Fruit fly (Drosophila melanogaster) whole organism, prepupa: ENCODE measurements around the gene dos.

ENCODE experiments used
- CG10631 ChIP-seq: fragments of 200-800 bp; sonication (Bioruptor generic); optimal IDR thresholded peaks from 2 replicates; lab custom pipeline; 2016; ENCODE audit warnings: missing biosample characterization, missing genetic modification characterization
- CG10669 ChIP-seq: fragments of 200-800 bp; sonication (Bioruptor generic); optimal IDR thresholded peaks from 3 replicates; lab custom pipeline; 2018; ENCODE audit warnings: missing biosample characterization, mild to moderate bottlenecking, missing genetic modification characterization, moderate library complexity
- CG11294 ChIP-seq: fragments of 200-800 bp; sonication (Bioruptor generic); IDR thresholded peaks from 2 replicates; pipeline ENCODE4 v1.3.6; 2022; ENCODE audit warnings: missing biosample characterization, missing genetic modification characterization
- CG11902 ChIP-seq: fragments of 200-800 bp; sonication (Bioruptor generic); optimal IDR thresholded peaks from 3 replicates; lab custom pipeline; 2016; ENCODE audit warnings: missing biosample characterization, missing genetic modification characterization
- CG15336 ChIP-seq: fragments of 200-800 bp; sonication (Bioruptor generic); IDR thresholded peaks from 2 replicates; pipeline ENCODE4 v1.3.6; 2022; ENCODE audit warnings: missing biosample characterization, missing genetic modification characterization
- CG1621 ChIP-seq: fragments of 200-800 bp; sonication (Bioruptor generic); optimal IDR thresholded peaks from 3 replicates; lab custom pipeline; 2018; ENCODE audit warnings: missing biosample characterization, mild to moderate bottlenecking, missing genetic modification characterization
- CG3032 ChIP-seq: fragments of 200-800 bp; optimal IDR thresholded peaks from 2 replicates; lab custom pipeline; 2019; ENCODE audit warnings: missing biosample characterization, mild to moderate bottlenecking, missing genetic modification characterization, moderate library complexity
- CG31627 ChIP-seq: fragments of 200-800 bp; sonication (Bioruptor generic); optimal IDR thresholded peaks from 3 replicates; lab custom pipeline; 2016; ENCODE audit warnings: missing biosample characterization, missing genetic modification characterization
- CG32006 ChIP-seq: fragments of 200-800 bp; sonication (Bioruptor generic); optimal IDR thresholded peaks from 3 replicates; lab custom pipeline; 2017; ENCODE audit warnings: missing biosample characterization, mild to moderate bottlenecking, missing genetic modification characterization
- CG3919 ChIP-seq: fragments of 200-800 bp; sonication (Bioruptor generic); optimal IDR thresholded peaks from 3 replicates; lab custom pipeline; 2016; ENCODE audit warnings: missing biosample characterization, missing genetic modification characterization
- CG4318 ChIP-seq: fragments of 200-800 bp; sonication (Bioruptor generic); optimal IDR thresholded peaks from 3 replicates; lab custom pipeline; 2017; ENCODE audit warnings: missing biosample characterization, mild to moderate bottlenecking, missing genetic modification characterization
- CG6163 ChIP-seq: fragments of 200-800 bp; sonication (Bioruptor generic); IDR thresholded peaks from 3 replicates; pipeline ENCODE4 v1.3.6; 2022; ENCODE audit warnings: missing biosample characterization, missing genetic modification characterization
- CG6276 ChIP-seq: fragments of 200-800 bp; sonication (Bioruptor generic); optimal IDR thresholded peaks from 2 replicates; lab custom pipeline; 2017; ENCODE audit warnings: missing biosample characterization, mild to moderate bottlenecking, missing genetic modification characterization
- CG6792 ChIP-seq: fragments of 200-800 bp; sonication (Bioruptor generic); optimal IDR thresholded peaks from 3 replicates; lab custom pipeline; 2016; ENCODE audit warnings: missing biosample characterization, missing genetic modification characterization
- CG6808 ChIP-seq: fragments of 200-800 bp; sonication (Bioruptor generic); optimal IDR thresholded peaks from 3 replicates; lab custom pipeline; 2017; ENCODE audit warnings: missing biosample characterization, missing genetic modification characterization, mild to moderate bottlenecking, moderate library complexity, missing genetic modification reagents
- CG6854 ChIP-seq: fragments of 200-800 bp; sonication (Bioruptor generic); optimal IDR thresholded peaks from 2 replicates; lab custom pipeline; 2017; ENCODE audit warnings: missing biosample characterization, mild to moderate bottlenecking, missing genetic modification characterization
- CG7368 ChIP-seq: fragments of 200-800 bp; sonication (Bioruptor generic); optimal IDR thresholded peaks from 3 replicates; lab custom pipeline; 2016; ENCODE audit warnings: missing biosample characterization, missing genetic modification characterization
- CG8119 ChIP-seq: fragments of 200-800 bp; sonication (Bioruptor generic); IDR thresholded peaks from 3 replicates; pipeline ENCODE4 v1.3.6; 2022; ENCODE audit warnings: missing biosample characterization, missing genetic modification characterization
- CG8319 ChIP-seq: fragments of 200-800 bp; sonication (Bioruptor generic); optimal IDR thresholded peaks from 3 replicates; lab custom pipeline; 2016; ENCODE audit warnings: missing biosample characterization, missing genetic modification characterization
- CG9139 ChIP-seq: fragments of 200-800 bp; sonication (Bioruptor generic); optimal IDR thresholded peaks from 3 replicates; lab custom pipeline; 2017; ENCODE audit warnings: missing biosample characterization, mild to moderate bottlenecking, missing genetic modification characterization
- Eip78C ChIP-seq: fragments of 200-800 bp; sonication (Bioruptor generic); peaks from one replicate; lab custom pipeline; 2016; ENCODE audit warnings: missing biosample characterization, missing genetic modification characterization
- Ets21C ChIP-seq: fragments of 200-800 bp; sonication (Bioruptor generic); optimal IDR thresholded peaks from 3 replicates; lab custom pipeline; 2016; ENCODE audit warnings: missing biosample characterization, missing genetic modification characterization
- Ets96B ChIP-seq: fragments of 200-800 bp; optimal IDR thresholded peaks from 2 replicates; lab custom pipeline; 2019; ENCODE audit warnings: missing biosample characterization, mild to moderate bottlenecking, missing genetic modification characterization, moderate library complexity
- Gug ChIP-seq: fragments of 200-800 bp; sonication (Bioruptor generic); IDR thresholded peaks from 2 replicates; pipeline ENCODE4 v1.3.6; 2022; ENCODE audit warnings: missing biosample characterization, missing genetic modification characterization
- Hr38 ChIP-seq: sonication (Bioruptor generic); optimal IDR thresholded peaks from 2 replicates; lab custom pipeline; 2016; ENCODE audit warnings: missing biosample characterization, missing genetic modification characterization
- Hr39 ChIP-seq: fragments of 200-800 bp; sonication (Bioruptor generic); optimal IDR thresholded peaks from 2 replicates; lab custom pipeline; 2016; ENCODE audit warnings: missing biosample characterization, missing genetic modification characterization
- Hr4 ChIP-seq: fragments of 200-800 bp; sonication (Bioruptor generic); optimal IDR thresholded peaks from 3 replicates; lab custom pipeline; 2016; ENCODE audit warnings: missing biosample characterization, missing genetic modification characterization
- Met ChIP-seq: fragments of 200-800 bp; sonication (Bioruptor generic); optimal IDR thresholded peaks from 3 replicates; lab custom pipeline; 2016; ENCODE audit warnings: missing biosample characterization, missing genetic modification characterization
- OdsH ChIP-seq: fragments of 200-800 bp; sonication (Bioruptor generic); optimal IDR thresholded peaks from 3 replicates; lab custom pipeline; 2016; ENCODE audit warnings: missing biosample characterization, missing genetic modification characterization
- Smox ChIP-seq: fragments of 200-800 bp; sonication (Bioruptor generic); optimal IDR thresholded peaks from 3 replicates; lab custom pipeline; 2016; ENCODE audit warnings: missing biosample characterization, missing genetic modification characterization
- Sox102F ChIP-seq: fragments of 200-800 bp; sonication (Bioruptor generic); optimal IDR thresholded peaks from 2 replicates; lab custom pipeline; 2016; ENCODE audit warnings: missing biosample characterization, mild to moderate bottlenecking, missing genetic modification characterization
- Sox15 ChIP-seq: fragments of 200-800 bp; sonication (Bioruptor generic); optimal IDR thresholded peaks from 3 replicates; lab custom pipeline; 2016; ENCODE audit warnings: missing biosample characterization, missing genetic modification characterization
- achi ChIP-seq: fragments of 200-800 bp; sonication (Bioruptor generic); optimal IDR thresholded peaks from 3 replicates; lab custom pipeline; 2016; ENCODE audit warnings: missing biosample characterization, missing genetic modification characterization
- dac ChIP-seq: fragments of 200-800 bp; sonication (Bioruptor generic); optimal IDR thresholded peaks from 2 replicates; lab custom pipeline; 2017; ENCODE audit warnings: missing biosample characterization, mild to moderate bottlenecking, missing genetic modification characterization
- dsx ChIP-seq: fragments of 200-800 bp; optimal IDR thresholded peaks from 3 replicates; lab custom pipeline; 2019; ENCODE audit warnings: missing biosample characterization, mild to moderate bottlenecking, missing genetic modification characterization, moderate library complexity; ENCODE audit not compliant: poor library complexity, severe bottlenecking
- eg ChIP-seq: fragments of 200-800 bp; sonication (Bioruptor generic); IDR thresholded peaks from 3 replicates; pipeline ENCODE4 v1.3.6; 2022; ENCODE audit warnings: missing biosample characterization, missing genetic modification characterization
- esn ChIP-seq: fragments of 200-800 bp; sonication (Bioruptor generic); optimal IDR thresholded peaks from 2 replicates; lab custom pipeline; 2016; ENCODE audit warnings: missing biosample characterization, mild to moderate bottlenecking, missing genetic modification characterization, moderate library complexity
- fd59A ChIP-seq: fragments of 200-800 bp; sonication (Bioruptor generic); optimal IDR thresholded peaks from 2 replicates; lab custom pipeline; 2017; ENCODE audit warnings: missing biosample characterization, mild to moderate bottlenecking, missing genetic modification characterization, missing genetic modification reagents
- fkh ChIP-seq: fragments of 200-800 bp; sonication (Bioruptor generic); optimal IDR thresholded peaks from 3 replicates; lab custom pipeline; 2017; ENCODE audit warnings: missing biosample characterization, mild to moderate bottlenecking, missing genetic modification characterization, moderate library complexity
- lz ChIP-seq: fragments of 200-800 bp; sonication (Bioruptor generic); optimal IDR thresholded peaks from 3 replicates; lab custom pipeline; 2016; ENCODE audit warnings: missing biosample characterization, missing genetic modification characterization
- net ChIP-seq: fragments of 200-800 bp; sonication (Bioruptor generic); optimal IDR thresholded peaks from 3 replicates; lab custom pipeline; 2016; ENCODE audit warnings: missing biosample characterization, missing genetic modification characterization
- pdm3 ChIP-seq: fragments of 200-800 bp; sonication (Bioruptor generic); optimal IDR thresholded peaks from 3 replicates; lab custom pipeline; 2016; ENCODE audit warnings: missing biosample characterization, missing genetic modification characterization
- salr ChIP-seq, 2 experiments: fragments of 200-800 bp; sonication (Bioruptor generic); optimal IDR thresholded peaks; 3 replicates each; lab custom pipeline; 2016 to 2018; ENCODE audit warnings: missing biosample characterization in 2 of 2, missing genetic modification characterization in 2 of 2, mild to moderate bottlenecking in 1 of 2
- topi ChIP-seq: fragments of 200-800 bp; sonication (Bioruptor generic); optimal IDR thresholded peaks from 3 replicates; lab custom pipeline; 2016; ENCODE audit warnings: missing biosample characterization, missing genetic modification characterization
- vri ChIP-seq: fragments of 200-800 bp; sonication (Bioruptor generic); optimal IDR thresholded peaks from 3 replicates; lab custom pipeline; 2016; ENCODE audit warnings: missing biosample characterization, mild to moderate bottlenecking, missing genetic modification characterization

Gene dos

DNA sequence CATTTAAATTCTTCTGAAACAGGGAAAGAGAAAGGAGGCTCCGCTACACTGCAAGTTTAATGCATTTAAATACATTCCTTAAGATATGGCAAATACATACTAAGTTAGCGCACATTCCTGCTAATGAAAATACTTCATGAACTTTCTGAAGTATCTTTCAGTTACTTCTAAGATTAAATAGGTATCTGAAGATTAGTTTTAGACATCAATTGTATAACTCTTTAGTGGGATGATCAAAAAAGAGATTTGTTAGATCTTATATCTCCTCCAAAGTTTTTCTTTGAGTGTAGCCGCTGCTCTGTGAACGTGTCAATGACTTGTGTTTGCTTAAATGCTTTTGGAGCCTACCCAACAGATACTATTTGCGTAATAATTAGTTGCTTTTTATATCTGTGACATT, 14.0 kb upstream of the dos start (continued):
- TF ChIP-seq esn (no peak), CG6808 (GFP tag; lab: Kevin White, UChicago) (peak; percentile 19), CG11902 (GFP tag; lab: Kevin White, UChicago) (no peak), net (GFP tag; lab: Kevin White, UChicago) (peak; percentile 39), CG15336 (GFP tag; lab: Robert Waterston, UW) (peak; percentile 72), CG6276 (GFP tag; lab: Kevin White, UChicago) (peak; percentile 35), CG7368 (peak; percentile 44), OdsH (GFP tag; lab: Kevin White, UChicago) (peak; percentile 32), fkh (GFP tag; lab: Kevin White, UChicago) (peak; percentile 17), eg (peak; percentile 56), CG3919 (GFP tag; lab: Kevin White, UChicago) (peak; percentile 56)

DNA sequence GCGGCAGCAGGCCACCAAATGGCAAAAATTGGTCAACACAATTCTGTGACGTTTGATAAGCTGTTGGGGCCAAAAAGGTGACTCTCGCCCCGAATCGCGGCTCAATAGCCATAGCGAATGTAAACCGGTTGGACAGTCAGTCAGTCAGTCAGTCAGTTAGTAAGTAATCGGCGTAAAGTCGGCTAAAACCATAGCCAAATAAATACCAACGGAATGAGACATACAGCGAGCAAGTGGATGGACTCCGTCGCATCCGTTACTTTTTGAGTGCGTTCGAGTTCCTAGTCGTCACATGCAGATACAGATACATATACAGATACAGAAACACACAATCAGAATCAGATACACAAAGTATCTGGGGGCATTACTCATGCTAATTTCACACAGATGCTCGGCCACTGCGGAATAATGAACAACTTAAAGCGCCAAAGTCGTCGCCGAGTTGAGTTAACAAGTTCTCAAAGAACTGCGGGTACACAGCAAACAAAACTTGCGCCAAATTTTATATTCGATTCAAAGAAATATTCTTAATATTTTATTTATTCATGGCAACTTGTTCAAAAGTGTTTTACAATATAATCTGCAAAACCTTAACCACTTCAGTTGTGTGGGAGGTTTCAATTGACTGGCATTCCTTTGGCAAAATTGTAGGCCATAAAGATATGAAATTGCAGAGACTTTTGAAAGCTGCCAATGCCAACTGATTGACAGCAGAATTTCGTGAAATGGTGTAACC, 11.9 kb upstream of the dos start:
- TF ChIP-seq pdm3 (GFP tag; lab: Kevin White, UChicago): peak; percentile 24
- peak; percentile 83 for TF ChIP-seq Eip78C (GFP tag; lab: Kevin White, UChicago)
- no peak for TF ChIP-seq achi (GFP tag; lab: Kevin White, UChicago)
- TF ChIP-seq Hr4 (GFP tag; lab: Kevin White, UChicago): peak; percentile 15
- TF ChIP-seq CG8319 (GFP tag; lab: Kevin White, UChicago): no peak
- peak; percentile 24 for TF ChIP-seq dsx (GFP tag; lab: Kevin White, UChicago)
- TF ChIP-seq Hr38: no peak
- TF ChIP-seq CG3032 (tag; lab: Kevin White, UChicago): no peak
- 0 out of 3 replicates have a peak, but pooled peaks have one; percentile 18 for TF ChIP-seq CG8119 (GFP tag; lab: Robert Waterston, UW)
- TF ChIP-seq topi (GFP tag; lab: Kevin White, UChicago): peak; percentile 1
- peak; percentile 7 for TF ChIP-seq CG32006 (GFP tag; lab: Kevin White, UChicago)
- peak; percentile 28 for TF ChIP-seq Met
- TF ChIP-seq CG1621 (tag; lab: Kevin White, UChicago): no peak
- peak; percentile 15 for TF ChIP-seq net (GFP tag; lab: Kevin White, UChicago)
- TF ChIP-seq Sox102F: peak; percentile 7
- peak; percentile 21 for TF ChIP-seq Smox
- TF ChIP-seq vri (GFP tag; lab: Kevin White, UChicago): peak; percentile 6
- no peak for TF ChIP-seq CG9139
- TF ChIP-seq fd59A (GFP tag; lab: Kevin White, UChicago): no peak
- peak; percentile 1 for TF ChIP-seq Ets96B
- peak; percentile 3 for TF ChIP-seq OdsH (GFP tag; lab: Kevin White, UChicago)
- TF ChIP-seq CG6276 (GFP tag; lab: Kevin White, UChicago): peak; percentile 1

DNA sequence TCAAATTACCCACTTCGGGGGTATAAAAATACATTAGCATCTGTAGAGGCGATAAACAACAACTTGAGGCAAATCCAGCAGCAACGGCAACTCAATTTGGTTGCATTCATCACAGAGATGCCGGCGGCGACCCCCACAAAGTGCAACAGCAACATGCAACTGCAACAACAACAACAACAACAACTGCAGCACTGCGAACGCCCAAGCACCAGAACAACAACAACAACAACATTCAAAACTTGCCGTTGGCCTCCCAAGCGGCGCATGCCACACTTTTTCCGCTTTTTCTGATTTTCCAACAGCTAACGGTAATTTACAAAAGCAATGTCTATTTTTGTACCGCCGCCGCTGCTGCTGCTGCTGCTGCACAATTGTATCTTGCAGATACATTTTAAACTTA, 10.9 kb upstream of the dos start:
- no peak for TF ChIP-seq CG6854 (GFP tag; lab: Kevin White, UChicago)
- no peak for TF ChIP-seq Sox15 (GFP tag; lab: Kevin White, UChicago)

DNA sequence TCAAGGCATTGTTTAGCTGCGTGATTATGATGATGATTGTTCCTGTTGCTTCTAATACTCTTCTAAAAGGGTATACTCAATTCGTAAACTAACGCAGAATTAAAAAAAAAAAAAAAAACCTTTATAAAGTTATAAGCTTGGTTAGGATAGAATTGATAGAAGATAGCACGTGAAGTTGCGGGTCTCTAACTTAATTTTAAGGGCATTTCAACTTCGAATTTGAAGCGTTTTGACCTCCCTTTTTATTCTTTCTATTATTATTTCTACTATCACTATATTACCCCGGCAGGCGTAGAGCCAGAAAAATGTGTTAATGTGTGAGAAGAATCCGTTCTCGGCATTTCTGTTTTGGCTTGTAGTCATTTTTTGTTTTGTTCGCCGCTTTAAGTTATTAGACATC, 10.5 kb upstream of the dos start:
- TF ChIP-seq lz (GFP tag; lab: Kevin White, UChicago) (peak; percentile 10), CG4318 (GFP tag; lab: Kevin White, UChicago) (peak; percentile 55), CG6276 (GFP tag; lab: Kevin White, UChicago) (peak; percentile 70), salr (GFP tag; optimal IDR thresholded peaks at IDR 0.05; lab: Kevin White, UChicago) (peak in 1 of 2 experiments; percentile 59), Smox (peak; percentile 6), pdm3 (GFP tag; lab: Kevin White, UChicago) (peak; percentile 63), Hr38 (no peak), dac (GFP tag; lab: Kevin White, UChicago) (peak; percentile 12), Eip78C (GFP tag; lab: Kevin White, UChicago) (peak; percentile 73), CG11294 (GFP tag; lab: Robert Waterston, UW) (no peak), CG3919 (GFP tag; lab: Kevin White, UChicago) (peak; percentile 40), Gug (peak; percentile 53), CG6792 (no peak), CG10669 (GFP tag; lab: Kevin White, UChicago) (no peak), esn (peak; percentile 34), Hr39 (peak; percentile 47), CG10631 (GFP tag; lab: Kevin White, UChicago) (peak; percentile 33), Ets96B (peak; percentile 6), CG31627 (peak; percentile 20), eg (peak; percentile 77), CG6163 (GFP tag; lab: Robert Waterston, UW) (peak; percentile 74), CG8119 (GFP tag; lab: Robert Waterston, UW) (peak; percentile 68), Ets21C (peak; percentile 3)
